Worm (Caenorhabditis elegans) whole organism, early embryonic: ENCODE measurements around the gene hlh-10.

Source experiments
- B0310.2 ChIP-seq: sonication (generic microtip); optimal IDR thresholded peaks from 2 replicates; lab custom pipeline; 2016; ENCODE audit warnings: mild to moderate bottlenecking, missing genetic modification characterization, missing compliant biosample characterization
- F13C5.2 ChIP-seq: sonication (generic microtip); optimal IDR thresholded peaks from 2 replicates; lab custom pipeline; 2017; ENCODE audit warnings: mild to moderate bottlenecking, missing genetic modification characterization, inconsistent platforms, missing compliant biosample characterization
- aly-1 ChIP-seq: sonication (generic microtip); optimal IDR thresholded peaks from 2 replicates; lab custom pipeline; 2016; ENCODE audit warnings: missing genetic modification characterization, missing compliant biosample characterization
- ama-1 ChIP-seq: fragments of 150-350 bp; optimal IDR thresholded peaks from 2 replicates; lab custom pipeline; 2014
- ceh-13 ChIP-seq: fragments of 200-800 bp; sonication (Bioruptor generic); optimal IDR thresholded peaks from 2 replicates; lab custom pipeline; 2018; ENCODE audit warnings: mild to moderate bottlenecking, missing genetic modification characterization, missing compliant biosample characterization
- ceh-36 ChIP-seq: sonication (generic microtip); optimal IDR thresholded peaks from 2 replicates; lab custom pipeline; 2016; ENCODE audit warnings: missing genetic modification characterization, inconsistent platforms, missing compliant biosample characterization
- ets-7 ChIP-seq: sonication (generic microtip); optimal IDR thresholded peaks from 2 replicates; lab custom pipeline; 2016; ENCODE audit warnings: missing genotype, missing genetic modification characterization, missing compliant biosample characterization
- flt-1 ChIP-seq: fragments of 200-800 bp; sonication (Bioruptor generic); IDR thresholded peaks from 2 replicates; pipeline ENCODE4 v1.3.6; 2022; ENCODE audit warnings: missing genetic modification characterization, missing compliant biosample characterization
- hmbx-1 ChIP-seq: sonication (generic microtip); optimal IDR thresholded peaks from 2 replicates; lab custom pipeline; 2016; ENCODE audit warnings: mild to moderate bottlenecking, missing genetic modification characterization, missing compliant biosample characterization
- hmg-4 ChIP-seq: fragments of 200-800 bp; sonication (Bioruptor generic); optimal IDR thresholded peaks from 2 replicates; lab custom pipeline; 2018; ENCODE audit warnings: mild to moderate bottlenecking, missing genetic modification characterization, missing compliant biosample characterization
- hnd-1 ChIP-seq: sonication (generic microtip); optimal IDR thresholded peaks from 2 replicates; lab custom pipeline; 2016; ENCODE audit warnings: missing genetic modification characterization, missing compliant biosample characterization
- pes-1 ChIP-seq: fragments of 200-800 bp; sonication (Bioruptor generic); IDR thresholded peaks from 2 replicates; pipeline ENCODE4 v1.3.6; 2022; ENCODE audit warnings: missing genetic modification reagents, missing genetic modification characterization, missing compliant biosample characterization
- scrt-1 ChIP-seq: fragments of 200-800 bp; sonication (Bioruptor generic); IDR thresholded peaks from 2 replicates; pipeline ENCODE4 v1.3.6; 2022; ENCODE audit warnings: missing genetic modification characterization, missing compliant biosample characterization
- sea-1 ChIP-seq: fragments of 200-800 bp; sonication (Bioruptor generic); conservative IDR thresholded peaks from 2 replicates; pipeline ENCODE4 v1.3.6; 2022; ENCODE audit warnings: missing genetic modification characterization, missing compliant biosample characterization
- tbx-11 ChIP-seq: fragments of 200-800 bp; sonication (Bioruptor generic); IDR thresholded peaks from 2 replicates; pipeline ENCODE4 v1.3.6; 2022; ENCODE audit warnings: missing genetic modification characterization, missing compliant biosample characterization
- tbx-37 ChIP-seq: fragments of 200-800 bp; sonication (Bioruptor generic); conservative IDR thresholded peaks from 2 replicates; pipeline ENCODE4 v1.3.6; 2022; ENCODE audit warnings: missing genetic modification reagents, missing genetic modification characterization, missing compliant biosample characterization
- tra-4 ChIP-seq: sonication (generic microtip); optimal IDR thresholded peaks from 2 replicates; lab custom pipeline; 2017; ENCODE audit warnings: missing genetic modification characterization, missing compliant biosample characterization

Gene hlh-10

DNA sequence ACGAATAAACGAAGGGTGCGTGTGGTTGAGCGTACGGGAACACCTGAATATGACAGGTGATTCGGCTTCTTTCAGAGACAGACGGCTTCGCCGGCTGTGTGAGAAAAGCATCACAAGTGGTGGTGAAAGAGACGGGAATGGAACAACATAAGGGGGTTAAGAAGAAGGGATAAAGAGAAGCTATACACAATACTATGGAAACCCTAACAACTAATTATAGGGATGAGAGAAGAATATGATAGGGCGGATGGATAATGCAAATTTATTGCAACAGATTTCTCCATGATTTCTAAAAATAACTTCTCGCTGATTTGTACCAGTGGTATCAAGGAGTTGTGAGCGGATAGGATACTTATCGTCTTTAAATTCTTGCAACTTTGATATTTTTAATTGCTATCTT is at the start of gene hlh-10:
Gene hlh-10 (minus strand): TSS at position 101 of the 400 bp plus-strand sequence.
- TF ChIP-seq sea-1, result no peak
- no peak for TF ChIP-seq ets-7
- no peak for TF ChIP-seq flt-1 (GFP tag; lab: Robert Waterston, UW)
- TF ChIP-seq hnd-1, result no peak
- TF ChIP-seq tra-4, result no peak
- TF ChIP-seq hmbx-1 (tag; lab: Kevin White, UChicago), result no peak
- no peak for TF ChIP-seq scrt-1 (GFP tag; lab: Robert Waterston, UW)
- no peak for TF ChIP-seq B0310.2
- TF ChIP-seq ceh-13 (GFP tag; lab: Kevin White, UChicago), result no peak
- no peak for TF ChIP-seq ceh-36 (tag; lab: Kevin White, UChicago)
- TF ChIP-seq F13C5.2 (tag; lab: Kevin White, UChicago), result no peak
- TF ChIP-seq pes-1 (GFP tag; lab: Robert Waterston, UW), result no peak

DNA sequence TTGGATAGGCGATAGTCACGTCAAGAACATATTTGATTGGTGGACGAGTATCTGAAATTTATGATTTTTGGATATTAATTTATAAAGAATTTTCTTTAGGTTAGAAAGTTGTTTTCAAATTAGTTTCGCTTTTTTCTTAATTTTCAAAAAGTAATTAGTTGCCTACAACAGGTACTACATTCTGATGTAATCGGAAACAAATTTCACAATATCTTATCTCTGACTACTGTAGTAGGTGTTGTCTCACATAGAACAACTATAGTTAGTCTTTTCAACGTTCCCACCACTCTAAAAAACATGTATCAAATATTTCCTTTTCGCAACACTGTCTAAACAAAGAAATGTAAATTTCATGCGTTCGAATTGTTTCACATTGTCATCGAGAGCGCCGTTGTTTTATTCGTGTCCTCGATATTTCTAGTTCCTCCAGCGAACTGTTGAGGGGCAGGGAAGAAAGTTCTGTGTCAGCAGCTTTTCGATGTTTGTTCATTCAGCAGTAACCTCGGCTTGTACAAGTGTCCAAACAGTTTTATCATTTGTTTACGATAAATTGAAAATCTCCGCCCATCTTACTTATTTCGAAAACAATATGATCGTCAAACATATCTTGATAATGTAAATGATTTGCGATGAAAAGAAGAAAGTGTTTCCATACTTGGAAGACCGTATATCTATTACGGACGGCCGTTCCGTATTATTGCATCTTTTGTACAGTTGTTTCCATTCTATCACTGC is 47.4 kb upstream of the hlh-10 start:
- TF ChIP-seq ceh-36 (tag; lab: Kevin White, UChicago) (no peak), ets-7 (no peak)

DNA sequence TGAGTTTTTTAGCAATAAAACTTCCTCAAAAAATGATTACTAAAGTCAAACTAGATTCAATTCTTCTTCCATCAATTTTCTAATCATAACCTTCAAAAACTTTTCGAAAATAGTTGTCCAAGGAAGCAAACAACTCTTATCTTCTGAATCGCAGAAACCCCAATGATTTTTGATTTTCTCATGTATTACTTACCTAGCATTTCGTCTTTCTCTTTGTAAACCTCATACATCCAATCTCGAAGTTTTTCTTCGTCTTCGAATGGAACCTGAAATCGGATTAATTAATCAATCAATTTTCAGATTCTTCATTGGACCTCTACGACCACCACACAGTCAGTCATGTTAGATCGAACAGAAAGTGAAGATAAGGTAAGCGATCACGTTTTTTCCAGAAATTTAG is 46.7 kb upstream of the hlh-10 start, which contains the start of gene K07B1.4:
Gene K07B1.4 (plus strand): TSS at position 301 of the 400 bp plus-strand sequence.
- TF ChIP-seq ama-1 (lab: Kevin White, UChicago) (no peak), hmbx-1 (tag; lab: Kevin White, UChicago) (no peak), F13C5.2 (tag; lab: Kevin White, UChicago) (no peak), hnd-1 (no peak), ceh-36 (tag; lab: Kevin White, UChicago) (no peak), B0310.2 (no peak), pes-1 (GFP tag; lab: Robert Waterston, UW) (no peak), sea-1 (no peak), tbx-11 (GFP tag; lab: Robert Waterston, UW) (no peak), flt-1 (GFP tag; lab: Robert Waterston, UW) (no peak), aly-1 (tag; lab: Kevin White, UChicago) (no peak), ceh-13 (GFP tag; lab: Kevin White, UChicago) (no peak), ets-7 (no peak), tra-4 (no peak), scrt-1 (GFP tag; lab: Robert Waterston, UW) (no peak), tbx-37 (GFP tag; lab: Robert Waterston, UW) (no peak), hmg-4 (GFP tag; lab: Kevin White, UChicago) (no peak)

DNA sequence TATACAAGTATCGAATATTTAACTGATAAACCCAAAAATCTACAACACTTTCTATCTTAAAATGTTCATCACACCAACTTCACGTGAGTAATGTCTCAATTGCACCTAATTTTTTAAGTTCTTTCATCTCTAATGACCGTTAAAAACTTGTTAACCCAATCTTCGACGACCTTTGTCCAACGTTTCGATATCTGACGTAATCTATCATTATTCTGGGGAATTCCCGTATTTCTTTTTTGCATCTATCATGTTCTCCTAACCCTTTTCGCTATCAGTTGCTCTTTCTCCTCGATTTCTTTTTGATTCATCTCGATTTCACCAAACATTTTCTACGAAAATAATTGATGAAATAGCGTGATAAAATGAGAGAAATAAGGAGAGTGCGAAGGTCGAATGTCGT is 45.7 kb upstream of the hlh-10 start:
- no peak for TF ChIP-seq tbx-11 (GFP tag; lab: Robert Waterston, UW)
- no peak for TF ChIP-seq hnd-1
- TF ChIP-seq ets-7, result no peak
- no peak for TF ChIP-seq F13C5.2 (tag; lab: Kevin White, UChicago)
- no peak for TF ChIP-seq aly-1 (tag; lab: Kevin White, UChicago)
- no peak for TF ChIP-seq ceh-36 (tag; lab: Kevin White, UChicago)
- TF ChIP-seq flt-1 (GFP tag; lab: Robert Waterston, UW), result no peak
- TF ChIP-seq pes-1 (GFP tag; lab: Robert Waterston, UW), result no peak
- no peak for TF ChIP-seq ceh-13 (GFP tag; lab: Kevin White, UChicago)
- TF ChIP-seq tbx-37 (GFP tag; lab: Robert Waterston, UW), result no peak

DNA sequence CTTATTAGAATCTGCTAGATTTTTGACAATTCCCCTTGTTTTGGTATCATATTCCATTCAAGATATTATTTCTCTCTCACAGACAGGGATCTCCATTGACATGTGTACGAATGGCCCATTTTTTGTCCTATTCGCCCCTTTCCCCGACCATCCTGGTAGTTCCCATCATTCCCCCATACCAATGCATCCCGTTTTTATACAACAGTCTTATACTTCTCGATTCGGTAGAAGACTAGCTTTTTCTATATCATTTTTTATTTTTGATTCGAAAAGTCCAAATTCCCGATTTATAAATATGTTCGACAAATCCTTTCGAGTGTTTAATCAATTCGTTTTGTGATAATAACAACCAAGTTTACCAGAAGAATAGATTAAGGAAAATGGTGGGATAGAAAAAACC is 44.9 kb upstream of the hlh-10 start:
- TF ChIP-seq flt-1 (GFP tag; lab: Robert Waterston, UW), result no peak
- no peak for TF ChIP-seq tbx-37 (GFP tag; lab: Robert Waterston, UW)
- TF ChIP-seq sea-1, result no peak
- no peak for TF ChIP-seq ama-1 (lab: Kevin White, UChicago)
- TF ChIP-seq tra-4, result no peak
- TF ChIP-seq hmg-4 (GFP tag; lab: Kevin White, UChicago), result no peak
- no peak for TF ChIP-seq ceh-13 (GFP tag; lab: Kevin White, UChicago)
- no peak for TF ChIP-seq ets-7
- TF ChIP-seq F13C5.2 (tag; lab: Kevin White, UChicago), result no peak
- no peak for TF ChIP-seq B0310.2

DNA sequence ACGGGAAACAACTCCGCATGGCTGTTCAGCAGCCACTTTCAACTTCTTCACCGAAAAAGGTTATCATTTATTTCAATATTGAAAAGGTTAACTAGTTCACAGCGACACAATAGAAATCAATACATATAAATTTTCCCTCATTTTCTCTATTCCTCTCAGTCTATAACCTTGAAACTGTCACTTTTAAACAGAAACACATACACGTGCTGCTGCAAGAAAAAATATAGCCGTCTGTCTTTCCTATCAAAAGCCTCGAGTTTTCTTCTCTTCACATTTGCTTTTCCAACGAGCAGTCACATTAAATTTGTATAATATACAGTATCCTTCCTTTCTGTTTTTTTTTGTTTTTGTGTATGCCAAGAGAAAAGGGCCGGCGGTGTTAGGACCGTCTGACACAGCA is 42.2 kb upstream of the hlh-10 start:
- TF ChIP-seq ama-1 (lab: Kevin White, UChicago), result no peak
- no peak for TF ChIP-seq tbx-11 (GFP tag; lab: Robert Waterston, UW)
- no peak for TF ChIP-seq hmg-4 (GFP tag; lab: Kevin White, UChicago)
- TF ChIP-seq flt-1 (GFP tag; lab: Robert Waterston, UW), result no peak
- TF ChIP-seq tbx-37 (GFP tag; lab: Robert Waterston, UW), result no peak
- TF ChIP-seq ceh-36 (tag; lab: Kevin White, UChicago), result no peak
- no peak for TF ChIP-seq aly-1 (tag; lab: Kevin White, UChicago)
- no peak for TF ChIP-seq tra-4
- TF ChIP-seq ets-7, result no peak
- TF ChIP-seq hmbx-1 (tag; lab: Kevin White, UChicago), result no peak

DNA sequence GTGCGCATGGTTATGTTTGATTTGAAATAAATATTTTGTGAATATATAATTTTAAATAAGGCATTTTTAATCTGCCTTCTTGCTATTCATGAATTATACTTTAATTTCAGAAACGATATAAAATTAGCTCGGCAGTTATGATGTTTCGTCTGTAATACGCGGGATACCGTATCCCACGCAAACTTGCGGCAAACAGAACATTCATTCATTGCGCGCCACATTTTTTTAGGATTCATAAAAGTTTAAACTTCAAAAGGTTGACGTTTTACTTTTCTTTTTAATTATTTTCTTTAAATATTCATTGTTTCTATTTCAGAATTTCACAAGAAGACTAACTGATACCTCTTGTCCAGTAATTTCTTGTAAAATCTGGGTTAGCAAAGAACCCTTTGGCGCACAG is 40.9 kb upstream of the hlh-10 start, which contains the start of gene tag-153:
Gene tag-153 (plus strand): TSS at position 200 of the 400 bp plus-strand sequence.
- no peak for TF ChIP-seq tra-4

DNA sequence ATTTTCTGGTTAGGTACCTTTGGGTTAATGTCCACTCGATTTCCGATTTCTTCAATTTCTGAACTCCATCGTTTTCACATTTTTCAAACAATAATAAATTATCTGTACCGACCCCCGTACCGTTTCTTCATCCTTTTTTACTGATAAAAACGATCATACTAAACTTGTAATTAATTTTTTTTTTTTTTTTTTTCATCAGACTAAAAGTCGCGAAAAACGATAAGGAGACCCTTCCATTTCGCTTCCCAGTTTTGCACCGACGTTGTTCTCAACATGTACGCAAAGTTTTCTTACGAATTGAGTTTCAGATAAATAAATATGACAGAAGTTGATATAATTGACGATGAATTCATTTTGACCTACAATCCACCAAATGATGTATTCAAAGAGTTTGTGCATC is 39.2 kb upstream of the hlh-10 start, which contains the start of gene F44A2.7:
Gene F44A2.7 (plus strand): TSS at position 301 of the 400 bp plus-strand sequence.
- TF ChIP-seq hmbx-1 (tag; lab: Kevin White, UChicago), result no peak
- no peak for TF ChIP-seq ama-1 (lab: Kevin White, UChicago)
- TF ChIP-seq tra-4, result no peak
- TF ChIP-seq flt-1 (GFP tag; lab: Robert Waterston, UW), result no peak
- TF ChIP-seq sea-1, result no peak
- TF ChIP-seq B0310.2, result no peak
- no peak for TF ChIP-seq hmg-4 (GFP tag; lab: Kevin White, UChicago)
- TF ChIP-seq aly-1 (tag; lab: Kevin White, UChicago), result no peak
- TF ChIP-seq tbx-11 (GFP tag; lab: Robert Waterston, UW), result no peak
- no peak for TF ChIP-seq F13C5.2 (tag; lab: Kevin White, UChicago)
- no peak for TF ChIP-seq pes-1 (GFP tag; lab: Robert Waterston, UW)
- TF ChIP-seq scrt-1 (GFP tag; lab: Robert Waterston, UW), result no peak
- TF ChIP-seq ceh-36 (tag; lab: Kevin White, UChicago), result no peak
- no peak for TF ChIP-seq tbx-37 (GFP tag; lab: Robert Waterston, UW)
- no peak for TF ChIP-seq hnd-1
- no peak for TF ChIP-seq ets-7
- TF ChIP-seq ceh-13 (GFP tag; lab: Kevin White, UChicago), result no peak
